Worm (Caenorhabditis elegans) whole organism, L4/young adult: ENCODE results near the gene W08F4.3.

Source experiments
- W03F9.2 ChIP-seq: fragments of 150-350 bp; optimal IDR thresholded peaks from 2 replicates; lab custom pipeline; 2014; ENCODE audit warnings: missing biosample characterization, missing genetic modification characterization
- dao-5 ChIP-seq: sonication (generic microtip); optimal IDR thresholded peaks from 2 replicates; lab custom pipeline; 2016; ENCODE audit warnings: missing genotype, missing genetic modification characterization, moderate library complexity, missing compliant biosample characterization
- him-1 ChIP-seq: sonication (generic microtip); optimal IDR thresholded peaks from 2 replicates; lab custom pipeline; 2016; ENCODE audit warnings: missing genotype, missing genetic modification reagents, missing genetic modification characterization, missing compliant biosample characterization

DNA sequence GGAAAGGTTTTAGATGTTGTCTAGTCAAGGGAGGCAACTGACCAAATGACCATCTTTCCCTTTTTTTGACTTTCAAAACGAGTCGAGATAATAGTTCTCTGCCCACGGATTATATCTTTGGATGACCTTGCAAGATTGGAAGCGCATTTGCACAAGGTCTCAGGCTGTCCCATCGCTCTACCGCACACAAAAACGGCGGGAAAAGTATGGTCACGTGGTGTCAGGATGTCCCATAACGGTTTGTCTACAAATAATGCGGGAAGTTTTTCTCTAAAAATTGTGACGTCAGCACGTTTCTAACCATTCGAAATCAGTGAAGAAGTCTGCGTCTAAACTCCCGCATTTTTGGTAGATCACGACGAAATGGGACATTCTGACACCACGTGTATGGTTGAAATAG is 27.9 kb downstream of the W08F4.3 start, which contains the start of gene W04H10.6:
- TF ChIP-seq dao-5 (tag; lab: Kevin White, UChicago) (no peak), W03F9.2 (tag; lab: Kevin White, UChicago) (no peak), him-1 (tag; lab: Kevin White, UChicago) (no peak)
